Fruit fly (Drosophila melanogaster) whole organism: ENCODE measurements around the gene CG5225.
"Not testable (repeated sequence)": the region's sequence is repeated elsewhere in the genome, so short reads cannot be mapped to it uniquely, and the experiment has no call there.

Source experiments
- CG8478 ChIP-seq: fragments of >200 bp; optimal IDR thresholded peaks from 2 replicates; lab custom pipeline; 2018; ENCODE audit warnings: inconsistent platforms
- Dll ChIP-seq: fragments of >200 bp; optimal IDR thresholded peaks from 2 replicates; lab custom pipeline; 2017
- EcR ChIP-seq, 2 experiments: fragments of >200 bp; optimal IDR thresholded peaks; 2 replicates each; lab custom pipeline; 2017; ENCODE audit warnings: missing biosample characterization in 2 of 2, missing genetic modification characterization in 2 of 2, missing genetic modification reagents in 2 of 2
- pan ChIP-seq: fragments of >200 bp; optimal IDR thresholded peaks from 2 replicates; lab custom pipeline; 2017
- psq ChIP-seq: fragments of >200 bp; optimal IDR thresholded peaks from 2 replicates; lab custom pipeline; 2017
- usp ChIP-seq: fragments of >200 bp; optimal IDR thresholded peaks from 2 replicates; lab custom pipeline; 2017; ENCODE audit warnings: missing biosample characterization, missing genetic modification characterization, mixed read lengths

The CG5225 gene

DNA sequence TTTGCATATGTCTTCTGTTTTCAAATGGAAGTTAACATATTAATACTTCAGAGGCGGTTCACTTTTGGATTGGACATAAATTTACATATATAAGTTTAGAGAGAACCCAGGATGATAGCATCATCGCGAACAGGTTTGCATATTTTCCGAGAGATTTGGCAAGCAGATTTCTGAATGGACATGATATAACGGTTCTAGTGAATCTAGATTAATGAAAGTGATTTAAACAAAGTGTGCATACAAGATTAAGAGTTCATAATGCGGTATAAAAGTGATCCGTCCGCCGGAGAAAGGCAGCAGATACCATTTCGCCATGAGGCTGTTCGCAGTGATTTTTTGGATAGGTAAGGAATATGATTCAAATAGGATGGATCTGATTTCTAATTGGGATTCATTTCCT, at the start of gene CG5225:
Gene CG5225 (plus strand): TSS at position 301 of the 400 bp plus-strand sequence.
- no peak for TF ChIP-seq pan (lab: Kevin White, UChicago)
- no peak for TF ChIP-seq psq (lab: Kevin White, UChicago)
- no peak for TF ChIP-seq EcR (GFP tag; optimal IDR thresholded peaks at IDR 0.05; lab: Kevin White, UChicago)
- no peak for TF ChIP-seq CG8478 (lab: Kevin White, UChicago)

DNA sequence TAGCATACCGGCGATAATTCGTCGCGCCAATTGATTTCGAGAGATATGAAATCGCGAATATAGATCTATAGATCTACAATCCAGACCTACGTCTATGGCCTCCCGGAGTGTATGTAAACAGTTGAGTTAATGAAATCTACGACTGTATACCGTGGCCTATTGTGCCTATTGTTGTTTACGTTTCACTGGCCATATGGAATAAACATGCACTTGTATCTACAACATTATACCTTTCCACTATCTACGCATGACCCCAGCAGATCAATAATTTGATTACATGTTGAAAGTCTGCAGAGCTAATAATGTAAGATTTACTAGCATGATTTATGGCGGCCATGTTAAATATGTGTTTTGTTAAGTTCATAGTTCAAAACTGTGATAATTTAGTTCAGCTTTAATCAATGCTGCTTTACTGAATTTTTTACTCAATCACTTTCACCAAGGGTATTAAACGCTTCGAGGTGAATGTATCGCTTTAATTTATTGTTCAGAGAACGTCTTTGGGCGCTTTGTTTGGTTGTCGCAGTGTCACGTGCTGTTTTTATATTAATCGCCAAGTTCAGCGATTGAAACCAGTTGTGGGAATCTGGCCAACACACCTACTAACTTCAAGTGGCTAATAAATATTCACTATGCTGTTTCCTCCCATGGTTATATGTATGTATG, 47.4 kb upstream of the CG5225 start:
- TF ChIP-seq CG8478 (lab: Kevin White, UChicago) (no peak), usp (GFP tag; lab: Kevin White, UChicago) (no peak), pan (lab: Kevin White, UChicago) (no peak), psq (lab: Kevin White, UChicago) (no peak), Dll (lab: Kevin White, UChicago) (no peak), EcR (GFP tag; optimal IDR thresholded peaks at IDR 0.05; lab: Kevin White, UChicago) (no peak)

DNA sequence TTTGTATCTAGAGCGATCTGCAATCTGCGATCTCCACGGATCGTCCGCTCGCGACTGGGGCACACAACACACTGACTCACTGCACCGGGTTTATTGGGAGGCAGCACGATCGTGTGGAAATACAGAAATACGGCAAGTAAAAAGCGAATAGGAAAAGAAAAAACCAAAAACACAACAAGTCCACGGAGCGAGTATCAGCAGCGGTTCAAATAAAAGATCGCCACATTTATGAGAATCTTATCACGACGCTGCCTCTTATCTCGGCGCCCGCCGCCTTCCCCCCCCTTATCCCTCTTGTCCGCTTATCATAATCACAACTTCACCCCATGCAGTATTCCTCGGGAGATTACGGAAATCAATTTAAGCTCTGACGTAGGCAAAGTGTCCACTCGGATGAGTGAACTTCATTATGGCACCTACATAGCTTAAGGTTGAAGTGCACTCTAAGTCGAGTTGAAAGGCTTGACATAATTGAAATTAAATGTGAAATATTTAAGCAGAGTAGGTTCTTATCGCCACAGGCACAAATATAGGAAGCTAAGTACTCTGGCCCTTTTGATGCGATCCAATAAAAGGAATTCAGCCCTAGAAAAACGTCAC, 46.3 kb upstream of the CG5225 start, which contains the start of gene AhcyL2:
Gene AhcyL2 (minus strand): TSS at position 51 of the 600 bp plus-strand sequence.
- TF ChIP-seq usp (GFP tag; lab: Kevin White, UChicago): no peak
- TF ChIP-seq Dll (lab: Kevin White, UChicago): no peak
- TF ChIP-seq psq (lab: Kevin White, UChicago): no peak
- no peak for TF ChIP-seq EcR (GFP tag; optimal IDR thresholded peaks at IDR 0.05; lab: Kevin White, UChicago)
- TF ChIP-seq pan (lab: Kevin White, UChicago): no peak
- TF ChIP-seq CG8478 (lab: Kevin White, UChicago): no peak

DNA sequence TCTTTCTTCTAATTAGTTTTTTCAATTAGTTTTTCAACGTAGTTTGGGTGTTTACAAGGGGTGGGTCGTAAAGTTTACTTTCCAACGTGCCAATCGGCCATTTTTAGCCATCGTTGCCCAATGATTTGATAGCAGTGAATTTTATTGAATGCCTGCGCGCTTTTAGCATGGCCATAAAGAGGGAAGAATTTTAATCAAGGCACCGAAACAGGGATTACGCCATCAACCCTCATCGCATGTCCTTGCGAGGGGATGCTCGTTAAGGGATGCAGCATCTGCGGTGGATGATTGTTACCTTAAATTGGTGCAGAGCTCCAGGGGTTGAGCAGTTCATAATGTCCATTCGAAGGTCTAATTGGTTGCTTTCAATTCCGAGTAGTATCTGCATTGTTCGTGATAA, 45.5 kb upstream of the CG5225 start:
- TF ChIP-seq Dll (lab: Kevin White, UChicago) (no peak), psq (lab: Kevin White, UChicago) (no peak), usp (GFP tag; lab: Kevin White, UChicago) (no peak), CG8478 (lab: Kevin White, UChicago) (no peak), EcR (GFP tag; optimal IDR thresholded peaks at IDR 0.05; lab: Kevin White, UChicago) (no peak), pan (lab: Kevin White, UChicago) (no peak)

DNA sequence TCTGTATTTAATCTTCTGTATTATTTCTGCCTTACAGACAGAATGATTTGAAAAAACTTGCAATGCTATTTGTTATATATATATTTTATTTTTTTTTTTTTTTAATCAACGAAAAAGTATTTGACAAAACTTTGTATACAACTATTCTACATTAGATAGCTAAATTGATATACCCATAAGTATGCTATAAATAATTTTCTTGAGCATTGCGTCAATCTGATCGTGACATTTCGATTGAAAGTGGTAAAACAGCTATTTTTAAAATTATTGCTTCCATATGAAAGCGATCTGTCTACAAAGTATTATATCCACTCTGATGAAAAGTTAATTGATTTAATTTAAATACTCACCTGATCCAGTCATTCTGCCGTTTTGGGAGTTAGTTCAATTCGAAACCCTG, 44.3 kb upstream of the CG5225 start:
- TF ChIP-seq pan (lab: Kevin White, UChicago): no peak
- TF ChIP-seq EcR (GFP tag; optimal IDR thresholded peaks at IDR 0.05; lab: Kevin White, UChicago): no peak
- no peak for TF ChIP-seq usp (GFP tag; lab: Kevin White, UChicago)

DNA sequence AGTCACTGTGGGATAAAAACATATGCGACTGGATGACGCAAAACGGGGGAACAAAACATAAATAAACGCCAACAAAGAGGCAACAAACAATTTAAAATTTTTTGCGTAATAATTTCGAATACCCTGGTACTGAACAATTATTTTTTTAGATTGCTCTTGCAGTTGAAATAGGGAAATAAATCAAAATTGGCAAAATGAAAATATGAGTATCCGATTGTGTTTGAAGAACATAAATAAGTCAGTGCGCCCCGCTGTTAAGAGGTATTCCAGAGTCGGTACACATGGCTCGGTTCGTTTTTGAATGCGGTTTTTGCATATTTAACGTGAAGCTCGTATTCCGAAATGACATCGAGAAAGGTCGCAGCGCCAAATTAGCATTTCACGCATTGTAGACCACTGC, 42.9 kb upstream of the CG5225 start:
- TF ChIP-seq pan (lab: Kevin White, UChicago) (peak; percentile 84), CG8478 (lab: Kevin White, UChicago) (no peak)

DNA sequence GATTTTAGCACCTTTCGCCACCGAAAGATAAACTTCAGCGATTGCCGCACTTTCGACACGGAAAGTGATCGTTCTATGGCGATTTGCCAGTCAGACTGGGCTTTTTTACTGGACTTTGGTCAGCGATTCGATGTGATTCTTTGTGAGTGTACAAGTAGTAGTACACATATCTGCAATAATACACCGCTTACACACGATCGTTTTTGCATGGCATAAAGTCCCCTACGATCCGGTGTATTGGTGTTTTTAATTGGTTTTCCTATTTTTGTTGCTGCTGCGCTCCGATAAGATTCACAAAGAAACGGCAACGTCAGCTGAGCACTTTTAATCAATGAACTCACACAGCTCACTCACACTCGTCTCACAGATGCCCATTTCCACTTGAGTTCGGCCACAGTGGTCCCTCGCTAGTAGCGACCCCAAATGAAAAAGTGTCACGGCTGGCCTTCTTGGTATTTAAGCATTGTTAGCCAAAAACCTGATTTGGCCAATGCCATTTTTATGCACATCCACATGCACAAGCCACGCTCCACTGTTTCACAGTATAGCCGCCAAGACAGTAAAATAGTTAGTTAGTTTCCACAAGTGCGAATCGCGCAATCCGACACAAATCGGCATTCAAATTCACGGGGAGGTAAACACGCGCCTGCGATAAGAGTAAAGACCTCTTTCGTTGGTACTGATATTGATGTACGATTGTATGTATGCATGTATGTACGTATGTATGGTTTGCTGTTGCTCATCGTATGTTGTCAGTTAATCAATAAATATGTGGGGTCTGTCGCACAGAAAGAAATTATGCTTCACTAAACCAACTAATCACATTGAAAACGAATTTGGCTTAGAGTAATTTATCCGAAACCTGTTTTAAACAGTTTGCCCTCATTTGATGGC, 42.1 kb upstream of the CG5225 start:
- no peak for TF ChIP-seq CG8478 (lab: Kevin White, UChicago)
- peak in 1 of 2 experiments; percentile 28 for TF ChIP-seq EcR (GFP tag; optimal IDR thresholded peaks at IDR 0.05; lab: Kevin White, UChicago)

DNA sequence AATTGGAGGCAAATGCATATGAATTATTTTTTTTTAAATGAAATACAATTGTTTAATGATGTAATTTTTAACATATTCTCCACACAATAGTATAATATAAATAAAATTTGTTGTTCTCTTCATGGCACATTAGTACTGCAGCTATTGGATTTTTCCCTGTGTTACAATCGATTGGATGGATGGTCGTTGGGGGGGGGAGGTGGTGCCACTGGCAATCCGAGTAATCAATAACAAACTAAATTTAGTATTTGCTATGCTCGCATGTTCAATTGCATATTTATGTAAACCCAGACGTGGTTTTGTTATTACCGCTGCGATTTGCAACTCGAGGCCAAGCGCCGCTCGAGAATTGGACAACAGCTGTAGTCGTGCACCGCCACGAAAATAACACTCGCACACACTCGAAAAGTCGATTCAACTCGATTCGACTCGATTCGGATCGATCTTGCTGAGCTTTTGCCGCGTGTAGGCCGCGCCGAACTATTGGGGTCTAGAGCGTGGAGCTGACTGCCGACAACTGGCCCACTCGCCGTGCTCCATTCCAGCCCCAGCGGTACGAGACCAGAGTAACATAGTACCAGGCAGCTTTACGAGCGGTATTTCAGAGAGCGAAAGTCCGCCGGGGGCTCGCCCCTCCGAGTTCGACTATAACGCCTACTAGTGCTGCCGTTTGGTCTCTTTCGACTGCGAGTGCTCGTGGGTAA, 41.1 kb upstream of the CG5225 start, which contains the start of gene CG18622:
Gene CG18622 (minus strand): TSS at position 513 of the 704 bp plus-strand sequence.
- TF ChIP-seq pan (lab: Kevin White, UChicago) (no peak), CG8478 (lab: Kevin White, UChicago) (no peak), EcR (GFP tag; optimal IDR thresholded peaks at IDR 0.05; lab: Kevin White, UChicago) (no peak), usp (GFP tag; lab: Kevin White, UChicago) (no peak), psq (lab: Kevin White, UChicago) (no peak), Dll (lab: Kevin White, UChicago) (no peak)

DNA sequence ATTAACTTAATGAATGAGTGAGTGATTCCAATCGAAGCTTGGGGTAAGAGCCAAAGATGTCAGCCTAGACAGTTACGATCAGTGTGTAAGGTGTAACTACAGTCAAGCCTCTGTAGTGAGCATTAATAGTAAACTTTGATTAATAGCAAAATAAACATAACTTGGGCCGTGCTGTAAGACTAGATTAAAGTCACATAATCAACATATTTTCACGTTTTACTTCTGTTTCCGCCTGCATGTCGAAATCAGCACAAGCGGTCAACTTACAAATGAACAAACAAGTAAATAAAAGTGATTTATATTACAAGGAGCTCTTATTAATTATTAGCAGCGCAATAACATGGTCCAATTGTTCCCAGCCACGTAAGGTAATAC, 40.6 kb upstream of the CG5225 start:
- no peak for TF ChIP-seq EcR (GFP tag; optimal IDR thresholded peaks at IDR 0.05; lab: Kevin White, UChicago)
- no peak for TF ChIP-seq psq (lab: Kevin White, UChicago)
- no peak for TF ChIP-seq usp (GFP tag; lab: Kevin White, UChicago)
- TF ChIP-seq Dll (lab: Kevin White, UChicago): no peak
- no peak for TF ChIP-seq CG8478 (lab: Kevin White, UChicago)
- TF ChIP-seq pan (lab: Kevin White, UChicago): no peak

DNA sequence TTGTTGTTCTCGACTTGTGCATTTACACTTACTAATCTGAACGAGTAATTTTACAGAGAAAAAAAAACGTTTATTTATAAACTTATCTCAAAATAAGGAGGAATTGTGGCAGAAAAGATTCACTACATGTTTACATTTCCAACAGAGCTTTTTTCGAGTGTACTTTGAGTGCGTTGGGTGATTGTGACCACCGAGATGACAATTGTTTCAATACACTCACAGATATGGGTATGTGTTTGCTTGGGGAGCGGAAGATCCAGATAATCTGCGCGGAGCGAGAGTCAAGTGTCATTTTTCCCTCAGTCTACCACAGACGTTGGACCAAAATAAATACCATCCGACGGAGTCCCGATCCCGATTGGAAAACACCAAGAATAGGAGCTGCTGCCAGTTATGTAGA, 40.0 kb upstream of the CG5225 start, which contains the start of gene MESK4:
Gene MESK4 (plus strand): TSS at position 301 of the 400 bp plus-strand sequence.
- not testable (repeated sequence) for TF ChIP-seq CG8478, pan, Dll (lab: Kevin White, UChicago)

DNA sequence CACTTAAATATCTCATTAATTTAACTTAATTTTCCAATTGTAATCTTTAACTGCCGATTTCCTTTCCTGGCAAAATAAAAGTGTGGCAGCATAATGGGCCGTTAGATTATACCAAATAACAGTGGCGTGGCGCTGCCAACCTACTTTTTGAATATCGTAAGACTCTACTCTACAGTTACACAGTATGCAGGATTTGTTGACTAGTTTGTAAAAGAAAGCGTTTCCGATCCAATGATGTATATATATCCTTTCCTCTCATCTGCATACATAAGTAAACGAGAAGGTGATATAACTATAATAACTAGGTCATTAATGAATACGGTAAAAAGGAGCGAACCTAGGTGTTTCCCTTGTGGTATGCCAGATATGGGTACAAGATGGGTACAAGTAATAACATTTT, 36.7 kb upstream of the CG5225 start, which contains the start of gene EMC2B:
Gene EMC2B (minus strand): TSS at position 98 of the 400 bp plus-strand sequence.
- TF ChIP-seq CG8478 (lab: Kevin White, UChicago): no peak
- TF ChIP-seq usp (GFP tag; lab: Kevin White, UChicago): no peak
- TF ChIP-seq EcR (GFP tag; optimal IDR thresholded peaks at IDR 0.05; lab: Kevin White, UChicago): no peak
- no peak for TF ChIP-seq psq (lab: Kevin White, UChicago)
- no peak for TF ChIP-seq Dll (lab: Kevin White, UChicago)
- TF ChIP-seq pan (lab: Kevin White, UChicago): no peak
